Fruit fly (Drosophila melanogaster): ENCODE data around the gene CG33303.

The CG33303 gene

DNA sequence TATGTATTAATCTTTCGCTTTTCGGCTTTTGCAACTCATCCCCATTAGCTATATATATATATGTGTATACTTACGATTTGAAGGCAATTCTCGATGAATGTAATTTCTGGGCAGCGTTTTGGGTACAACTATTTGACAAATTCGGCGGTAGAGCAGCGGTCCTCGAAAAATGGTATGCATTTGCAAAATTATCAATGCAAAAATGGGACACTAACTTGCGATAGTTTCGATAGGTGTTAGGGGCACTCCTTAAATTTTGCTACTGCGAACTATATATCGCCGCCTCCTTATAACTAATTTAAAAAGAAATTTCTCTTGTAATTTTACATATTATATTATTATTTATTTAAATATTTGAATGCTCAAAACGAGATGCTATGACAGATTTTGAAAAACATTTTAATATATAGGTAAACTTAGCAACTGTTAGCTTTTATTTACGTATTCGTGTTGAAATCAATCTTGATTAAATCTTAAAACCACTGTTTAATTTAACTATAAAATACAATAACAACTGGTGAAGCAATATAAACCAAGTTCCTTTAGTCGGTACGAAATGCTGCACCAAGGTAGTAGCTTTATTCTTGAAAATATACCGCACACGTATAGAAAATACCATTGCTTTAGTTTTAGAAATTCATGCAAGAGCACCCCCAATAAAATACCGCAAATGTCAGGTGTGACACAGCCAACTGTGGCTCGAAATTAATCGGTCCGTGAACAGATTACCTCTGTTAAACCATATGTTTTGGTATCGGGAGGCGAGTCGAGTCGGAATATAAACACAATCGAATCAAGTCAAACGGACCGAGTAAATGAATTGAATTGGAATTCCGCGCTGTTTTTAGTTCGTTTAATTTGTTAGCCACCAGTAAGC, 37.9 kb upstream of the CG33303 start, which contains the start of the genes CG5355 and Klp31E (continued):
- TF ChIP-seq CG17829 (tag; optimal IDR thresholded peaks at IDR 0.05) (peak; percentile 84), corto (GFP tag; optimal IDR thresholded peaks at IDR 0.05) (no peak), CrebB (tag; optimal IDR thresholded peaks at IDR 0.05) (no peak), shn (GFP tag; optimal IDR thresholded peaks at IDR 0.05) (peak; percentile 20), Opbp (GFP tag; IDR thresholded peaks at IDR 0.05; ENCODE audit: partially characterized antibody) (peak; percentile 71; the same call in 2 of the 3 replicates), NfI (GFP tag; optimal IDR thresholded peaks at IDR 0.05) (peak; percentile 53), CG10267 (tag; optimal IDR thresholded peaks at IDR 0.05) (peak; percentile 72), Chrac-16 (GFP tag; optimal IDR thresholded peaks at IDR 0.05) (peak; percentile 66), kay (GFP tag; optimal IDR thresholded peaks at IDR 0.05) (peak; percentile 48), CG18599 (GFP tag; optimal IDR thresholded peaks at IDR 0.05) (no peak), CG12659 (GFP tag; optimal IDR thresholded peaks at IDR 0.05) (peak; percentile 83), tx (GFP tag; optimal IDR thresholded peaks at IDR 0.05) (peak; percentile 13), CG6689 (GFP tag; IDR thresholded peaks at IDR 0.05) (peak; percentile 71), Med (GFP tag) (peak; percentile 84), CG4404 (GFP tag; IDR thresholded peaks at IDR 0.05) (no peak; the same call in 1 of the 2 replicates), CG10565 (GFP tag; optimal IDR thresholded peaks at IDR 0.05) (no peak), CG7963 (GFP tag; IDR thresholded peaks at IDR 0.05; ENCODE audit: partially characterized antibody) (peak; percentile 49; the same call in 1 of the 3 replicates), CG9215 (GFP tag; IDR thresholded peaks at IDR 0.05) (no peak), ssp (GFP tag; IDR thresholded peaks at IDR 0.05) (peak; percentile 74), sob (GFP tag; IDR thresholded peaks at IDR 0.05) (peak; percentile 64), Stat92E (GFP tag; optimal IDR thresholded peaks at IDR 0.05) (no peak), CG11456 (GFP tag; IDR thresholded peaks at IDR 0.05) (0 out of 3 replicates have a peak, but pooled peaks have one; percentile 42), toy (GFP tag; IDR thresholded peaks at IDR 0.05) (no peak), tin (GFP tag; optimal IDR thresholded peaks at IDR 0.05) (peak; percentile 57), sima (GFP tag; optimal IDR thresholded peaks at IDR 0.05) (no peak), CG12769 (tag; optimal IDR thresholded peaks at IDR 0.05) (peak; percentile 46), nerfin-2 (GFP tag; IDR thresholded peaks at IDR 0.05; ENCODE audit: partially characterized antibody) (no peak), CG8944 (GFP tag; optimal IDR thresholded peaks at IDR 0.05) (peak; percentile 41), lbe (GFP tag; optimal IDR thresholded peaks at IDR 0.05) (no peak), BEAF-32 (GFP tag; optimal IDR thresholded peaks at IDR 0.05) (peak; percentile 67), Neu2 (GFP tag; optimal IDR thresholded peaks at IDR 0.05; ENCODE audit: borderline replicate concordance) (peak; percentile 87), CG2712 (tag; optimal IDR thresholded peaks at IDR 0.05) (peak; percentile 85), Sry-β (GFP tag; optimal IDR thresholded peaks at IDR 0.05) (peak; percentile 29), gce (GFP tag; IDR thresholded peaks at IDR 0.05) (peak; percentile 32; the same call in 1 of the 3 replicates), abd-A (tag; optimal IDR thresholded peaks at IDR 0.05) (no peak), esg (GFP tag; conservative IDR thresholded peaks at IDR 0.05) (peak; percentile 58), cwo (GFP tag; optimal IDR thresholded peaks at IDR 0.05) (no peak), nom (GFP tag; optimal IDR thresholded peaks at IDR 0.05) (peak; percentile 9), CG15514 (GFP tag; optimal IDR thresholded peaks at IDR 0.05) (peak; percentile 39), dpn (GFP tag; optimal IDR thresholded peaks at IDR 0.05) (peak; percentile 37 to 41), kah (GFP tag; optimal IDR thresholded peaks at IDR 0.05) (no peak), CG31388 (GFP tag; optimal IDR thresholded peaks at IDR 0.05) (peak; percentile 28), Xrp1 (GFP tag; IDR thresholded peaks at IDR 0.05) (peak; percentile 56; the same call in 1 of the 2 replicates), Oaz (GFP tag; IDR thresholded peaks at IDR 0.05) (0 out of 2 replicates have a peak, but pooled peaks have one; percentile 46), C15 (GFP tag; IDR thresholded peaks at IDR 0.05) (no peak), Hsf (GFP tag; optimal IDR thresholded peaks at IDR 0.05) (peak; percentile 65), h (optimal IDR thresholded peaks at IDR 0.05) (no peak), CG4282 (GFP tag; optimal IDR thresholded peaks at IDR 0.05) (no peak)

All from whole organism, embryonic.